Worm (Caenorhabditis elegans): ENCODE results near the gene M03F8.6.

DNA sequence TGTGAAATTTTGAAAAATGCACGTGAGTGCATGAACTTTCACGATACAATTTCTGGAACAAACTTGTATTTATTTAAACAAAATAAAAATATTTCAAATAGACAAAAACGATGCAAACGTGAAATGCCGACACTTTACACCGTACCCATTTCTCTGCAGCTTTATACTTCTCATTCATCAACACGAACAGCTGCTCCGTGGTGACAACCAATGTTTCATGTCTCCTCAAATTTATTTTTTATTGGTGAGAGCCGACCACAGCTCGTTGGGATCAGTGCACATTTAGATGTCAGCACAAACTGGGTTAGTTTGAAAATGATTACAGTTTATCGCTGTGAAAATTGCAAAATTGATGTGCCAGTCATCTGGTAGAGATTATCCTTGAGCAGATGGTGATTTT, 41.0 kb upstream of the M03F8.6 start:
- TF ChIP-seq zag-1 (tag; optimal IDR thresholded peaks at IDR 0.05) (no peak), nhr-76 (tag; optimal IDR thresholded peaks at IDR 0.05) (no peak), aly-2 (tag; optimal IDR thresholded peaks at IDR 0.05) (no peak), pqm-1 (tag; optimal IDR thresholded peaks at IDR 0.05) (no peak), mdt-29 (GFP tag; IDR thresholded peaks at IDR 0.05) (no peak), nhr-10 (tag; optimal IDR thresholded peaks at IDR 0.05) (no peak), egl-27 (tag; optimal IDR thresholded peaks at IDR 0.05) (no peak), unc-62 (GFP tag; optimal IDR thresholded peaks at IDR 0.05 in 1 of 2) (no peak), unc-62 (tag; optimal IDR thresholded peaks at IDR 0.05) (no peak), lin-29 (GFP tag; IDR thresholded peaks at IDR 0.05) (no peak), mep-1 (tag; optimal IDR thresholded peaks at IDR 0.05) (no peak), nhr-77 (tag; optimal IDR thresholded peaks at IDR 0.05) (no peak), nhr-42 (GFP tag; IDR thresholded peaks at IDR 0.05) (no peak), fos-1 (tag; optimal IDR thresholded peaks at IDR 0.05) (no peak), ceh-32 (tag; optimal IDR thresholded peaks at IDR 0.05; ENCODE audit: poor library complexity) (no peak)
